Worm (Caenorhabditis elegans): ENCODE data around the gene tac-1.

tac-1 gene

ce11 chrII:14798047-14798522 lies 44.4 kb upstream of the tac-1 start, which contains the start of gene tbc-20 (continued):
- TF ChIP-seq tag-97 (GFP tag; IDR thresholded peaks at IDR 0.05) (no peak), ztf-7 (tag; optimal IDR thresholded peaks at IDR 0.05) (no peak), Y48G9A.11 (GFP tag; IDR thresholded peaks at IDR 0.05) (no peak), ZK337.2 (GFP tag; IDR thresholded peaks at IDR 0.05) (no peak), unc-62 (GFP tag; optimal IDR thresholded peaks at IDR 0.05 in 1 of 2) (peak in 1 of 2 experiments; percentile 54), unc-62 (tag; optimal IDR thresholded peaks at IDR 0.05) (no peak), mes-2 (tag; optimal IDR thresholded peaks at IDR 0.05; ENCODE audit: poor library complexity, severe bottlenecking) (peak; percentile 64), egl-43 (GFP tag; IDR thresholded peaks at IDR 0.05) (no peak), F49E8.2 (tag; optimal IDR thresholded peaks at IDR 0.05; ENCODE audit: borderline replicate concordance) (peak; percentile 39), fos-1 (tag; optimal IDR thresholded peaks at IDR 0.05) (no peak)

ce11 chrII:14794935-14795454 lies 41.3 kb upstream of the tac-1 start, which contains the start of gene eif-3.B:
Gene eif-3.B, plus strand, starts transcription at chrII:14795404.
- TF ChIP-seq dpl-1 (GFP tag; optimal IDR thresholded peaks at IDR 0.05) (peak; percentile 98), nhr-10 (tag; optimal IDR thresholded peaks at IDR 0.05) (no peak), nhr-102 (tag; optimal IDR thresholded peaks at IDR 0.05) (peak; percentile 72), ztf-7 (tag; optimal IDR thresholded peaks at IDR 0.05) (peak; percentile 81), daf-19 (GFP tag; conservative IDR thresholded peaks at IDR 0.05) (peak; percentile 65; the same call in 1 of the 2 replicates), Y48G9A.11 (GFP tag; IDR thresholded peaks at IDR 0.05) (peak; percentile 93), sdz-12 (GFP tag; optimal IDR thresholded peaks at IDR 0.05) (peak; percentile 14), aha-1 (tag) (peak; percentile 6), ctbp-1 (GFP tag; IDR thresholded peaks at IDR 0.05) (peak; percentile 75), egl-27 (tag; optimal IDR thresholded peaks at IDR 0.05) (no peak), snpc-4 (tag; optimal IDR thresholded peaks at IDR 0.05) (peak; percentile 50), pha-4 (GFP tag; IDR thresholded peaks at IDR 0.05) (peak; percentile 59; the same call in 1 of the 2 replicates), pha-4 (tag; optimal IDR thresholded peaks at IDR 0.05) (peak; percentile 69), D1046.2 (GFP tag; IDR thresholded peaks at IDR 0.05) (no peak; the same call in 1 of the 2 replicates), hlh-30 (tag; optimal IDR thresholded peaks at IDR 0.05; ENCODE audit: insufficient read depth) (peak; percentile 78), nhr-76 (tag; optimal IDR thresholded peaks at IDR 0.05) (no peak), F26F4.8 (GFP tag; conservative IDR thresholded peaks at IDR 0.05) (no peak), lin-1 (GFP tag; IDR thresholded peaks at IDR 0.05) (0 out of 2 replicates have a peak, but pooled peaks have one; percentile 26), mep-1 (tag; optimal IDR thresholded peaks at IDR 0.05) (peak; percentile 89), unc-39 (tag; optimal IDR thresholded peaks at IDR 0.05) (no peak), fkh-10 (GFP tag; optimal IDR thresholded peaks at IDR 0.05) (peak; percentile 67), mdt-29 (GFP tag; IDR thresholded peaks at IDR 0.05) (no peak), T26A8.4 (GFP tag; IDR thresholded peaks at IDR 0.05) (peak; percentile 90), lim-7 (GFP tag; IDR thresholded peaks at IDR 0.05) (no peak), nhr-111 (GFP tag; optimal IDR thresholded peaks at IDR 0.05) (no peak), nhr-6 (tag; optimal IDR thresholded peaks at IDR 0.05) (peak; percentile 92), F10B5.3 (tag; optimal IDR thresholded peaks at IDR 0.05) (peak; percentile 72), snpc-1.2 (GFP tag; IDR thresholded peaks at IDR 0.05) (no peak), ZK337.2 (GFP tag; IDR thresholded peaks at IDR 0.05) (peak; percentile 97), mes-2 (tag; optimal IDR thresholded peaks at IDR 0.05; ENCODE audit: poor library complexity, severe bottlenecking) (peak; percentile 100), lin-38 (GFP tag; IDR thresholded peaks at IDR 0.05) (peak; percentile 85), madf-9 (GFP tag; conservative IDR thresholded peaks at IDR 0.05) (peak; percentile 66; the same call in 1 of the 2 replicates), ama-1 (optimal IDR thresholded peaks at IDR 0.05) (no peak), spr-1 (tag; optimal IDR thresholded peaks at IDR 0.05) (peak; percentile 78), set-16 (GFP tag; IDR thresholded peaks at IDR 0.05) (peak; percentile 23; the same call in 1 of the 2 replicates), duxl-1 (tag; optimal IDR thresholded peaks at IDR 0.05; ENCODE audit: poor library complexity) (peak; percentile 90), nhr-237 (tag; optimal IDR thresholded peaks at IDR 0.05) (no peak), ceh-20 (GFP tag; IDR thresholded peaks at IDR 0.05) (peak; percentile 72; the same call in 1 of the 2 replicates), nhr-28 (tag; optimal IDR thresholded peaks at IDR 0.05) (peak; percentile 14), ceh-82 (tag; optimal IDR thresholded peaks at IDR 0.05) (no peak), ceh-32 (tag; optimal IDR thresholded peaks at IDR 0.05; ENCODE audit: poor library complexity) (peak; percentile 45), daf-16 (GFP tag; optimal IDR thresholded peaks at IDR 0.05) (peak in 1 of 2 experiments; percentile 72), daf-16 (tag; optimal IDR thresholded peaks at IDR 0.05) (peak; percentile 46)

All from whole organism, L4 larva.